Worm (Caenorhabditis elegans) whole organism, L4/young adult: ENCODE results near the gene ZK381.2.

Experiments
- W03F9.2 ChIP-seq: fragments of 150-350 bp; optimal IDR thresholded peaks from 2 replicates; lab custom pipeline; 2014; ENCODE audit warnings: missing biosample characterization, missing genetic modification characterization
- dao-5 ChIP-seq: sonication (generic microtip); optimal IDR thresholded peaks from 2 replicates; lab custom pipeline; 2016; ENCODE audit warnings: missing genotype, missing genetic modification characterization, moderate library complexity, missing compliant biosample characterization
- him-1 ChIP-seq: sonication (generic microtip); optimal IDR thresholded peaks from 2 replicates; lab custom pipeline; 2016; ENCODE audit warnings: missing genotype, missing genetic modification reagents, missing genetic modification characterization, missing compliant biosample characterization

ce11 chrIV:6958696-6959095 lies 6.6 kb upstream of the ZK381.2 start:
- TF ChIP-seq him-1 (tag; lab: Kevin White, UChicago) (peak; percentile 67), W03F9.2 (tag; lab: Kevin White, UChicago) (no peak), dao-5 (tag; lab: Kevin White, UChicago) (no peak)
